Worm (Caenorhabditis elegans) whole organism, midembryonic: ENCODE data around the gene cyl-1.

Experiments used
- T22C8.4 ChIP-seq: fragments of 200-800 bp; sonication (Bioruptor generic); IDR thresholded peaks from 2 replicates; pipeline ENCODE4 v1.3.6; 2022; ENCODE audit warnings: missing genetic modification characterization, missing compliant biosample characterization
- cog-1 ChIP-seq: sonication (generic microtip); optimal IDR thresholded peaks from 2 replicates; lab custom pipeline; 2016; ENCODE audit warnings: missing genetic modification characterization, missing compliant biosample characterization
- flt-1 ChIP-seq: fragments of 200-800 bp; sonication (Bioruptor generic); IDR thresholded peaks from 2 replicates; pipeline ENCODE4 v1.3.6; 2022; ENCODE audit warnings: missing genetic modification characterization, missing compliant biosample characterization
- klf-2 ChIP-seq: fragments of 200-800 bp; sonication (Bioruptor generic); conservative IDR thresholded peaks from 2 replicates; pipeline ENCODE4 v1.3.6; 2022; ENCODE audit warnings: missing genetic modification reagents, missing genetic modification characterization, missing compliant biosample characterization
- med-1 ChIP-seq: sonication (generic microtip); optimal IDR thresholded peaks from 2 replicates; lab custom pipeline; 2017; ENCODE audit warnings: missing genetic modification characterization, mild to moderate bottlenecking, missing compliant biosample characterization, antibody characterized with exemption, missing genetic modification reagents; ENCODE audit not compliant: insufficient read depth
- ref-1 ChIP-seq: fragments of 200-800 bp; sonication (Bioruptor generic); conservative IDR thresholded peaks from 2 replicates; pipeline ENCODE4 v1.3.6; 2022; ENCODE audit warnings: missing genetic modification reagents, missing genetic modification characterization, missing compliant biosample characterization
- tab-1 ChIP-seq: fragments of 200-800 bp; sonication (Bioruptor generic); IDR thresholded peaks from 2 replicates; pipeline ENCODE4 v1.3.6; 2022; ENCODE audit warnings: missing genetic modification characterization, missing compliant biosample characterization
- ztf-23 ChIP-seq: fragments of 200-800 bp; sonication (Bioruptor generic); IDR thresholded peaks from 2 replicates; pipeline ENCODE4 v1.3.6; 2022; ENCODE audit warnings: missing genetic modification reagents, missing genetic modification characterization, missing compliant biosample characterization
- ztf-29 ChIP-seq: fragments of 200-800 bp; sonication (Bioruptor generic); IDR thresholded peaks from 2 replicates; pipeline ENCODE4 v1.3.6; 2022; ENCODE audit warnings: missing genetic modification reagents, missing genetic modification characterization, missing compliant biosample characterization

Gene cyl-1

ce11 chrV:11993706-11994345, at the start of gene cyl-1, which contains the start of gene C52E4.7:
Gene cyl-1 (minus strand): TSS chrV:11993723.
Gene C52E4.7 (plus strand): TSS chrV:11994295.
- TF ChIP-seq flt-1 (GFP tag; lab: Robert Waterston, UW) = no peak
- no peak for TF ChIP-seq T22C8.4
- no peak for TF ChIP-seq ref-1 (GFP tag; lab: Robert Waterston, UW)
- no peak for TF ChIP-seq ztf-23 (GFP tag; lab: Robert Waterston, UW)
- no peak for TF ChIP-seq med-1 (GFP tag; lab: Kevin White, UChicago)
- no peak for TF ChIP-seq tab-1 (GFP tag; lab: Robert Waterston, UW)
- TF ChIP-seq ztf-29 = no peak
- TF ChIP-seq klf-2 (GFP tag; lab: Robert Waterston, UW) = no peak
- no peak for TF ChIP-seq cog-1 (tag; lab: Kevin White, UChicago)

- TF ChIP-seq ref-1 (GFP tag; lab: Robert Waterston, UW) = no peak
- peak; percentile 53 for TF ChIP-seq cog-1 (tag; lab: Kevin White, UChicago)
Measured at ce11 chrV:12040823-12041606, 47.5 kb upstream of the cyl-1 start, which contains the start of the genes kup-1 and F10C2.4. Gene kup-1 (minus strand): TSS chrV:12040873. Gene F10C2.4 (plus strand): TSS chrV:12041556.

- no peak for TF ChIP-seq med-1 (GFP tag; lab: Kevin White, UChicago)
- no peak for TF ChIP-seq T22C8.4
- TF ChIP-seq cog-1 (tag; lab: Kevin White, UChicago) = no peak
- no peak for TF ChIP-seq flt-1 (GFP tag; lab: Robert Waterston, UW)
- TF ChIP-seq tab-1 (GFP tag; lab: Robert Waterston, UW) = no peak
- TF ChIP-seq ztf-23 (GFP tag; lab: Robert Waterston, UW) = no peak
- TF ChIP-seq ztf-29 = no peak
- TF ChIP-seq klf-2 (GFP tag; lab: Robert Waterston, UW) = no peak
- no peak for TF ChIP-seq ref-1 (GFP tag; lab: Robert Waterston, UW)
Measured at ce11 chrV:12039755-12040154, 46.2 kb upstream of the cyl-1 start.

- TF ChIP-seq flt-1 (GFP tag; lab: Robert Waterston, UW) (0 out of 2 replicates have a peak, but pooled peaks have one; percentile 36), cog-1 (tag; lab: Kevin White, UChicago) (no peak), T22C8.4 (no peak), med-1 (GFP tag; lab: Kevin White, UChicago) (no peak), ztf-23 (GFP tag; lab: Robert Waterston, UW) (peak; percentile 67; the same call in 1 of the 2 replicates), ztf-29 (no peak), klf-2 (GFP tag; lab: Robert Waterston, UW) (no peak), tab-1 (GFP tag; lab: Robert Waterston, UW) (no peak; the same call in 1 of the 2 replicates), ref-1 (GFP tag; lab: Robert Waterston, UW) (0 out of 2 replicates have a peak, but pooled peaks have one; percentile 8)
Measured at ce11 chrV:12038783-12039182, 45.3 kb upstream of the cyl-1 start.

- TF ChIP-seq ztf-29 (no peak), klf-2 (GFP tag; lab: Robert Waterston, UW) (no peak), tab-1 (GFP tag; lab: Robert Waterston, UW) (no peak), cog-1 (tag; lab: Kevin White, UChicago) (no peak), ztf-23 (GFP tag; lab: Robert Waterston, UW) (no peak), T22C8.4 (no peak), ref-1 (GFP tag; lab: Robert Waterston, UW) (no peak), med-1 (GFP tag; lab: Kevin White, UChicago) (no peak), flt-1 (GFP tag; lab: Robert Waterston, UW) (no peak)
Measured at ce11 chrV:12038317-12038716, 44.8 kb upstream of the cyl-1 start.

- no peak for TF ChIP-seq med-1 (GFP tag; lab: Kevin White, UChicago)
- TF ChIP-seq T22C8.4 = no peak
- TF ChIP-seq tab-1 (GFP tag; lab: Robert Waterston, UW) = no peak
- TF ChIP-seq ztf-23 (GFP tag; lab: Robert Waterston, UW) = no peak
- TF ChIP-seq klf-2 (GFP tag; lab: Robert Waterston, UW) = no peak
- TF ChIP-seq ref-1 (GFP tag; lab: Robert Waterston, UW) = no peak
- no peak for TF ChIP-seq ztf-29
- no peak for TF ChIP-seq cog-1 (tag; lab: Kevin White, UChicago)
- TF ChIP-seq flt-1 (GFP tag; lab: Robert Waterston, UW) = no peak
Measured at ce11 chrV:12037889-12038288, 44.4 kb upstream of the cyl-1 start.

- no peak for TF ChIP-seq ztf-29
- no peak for TF ChIP-seq klf-2 (GFP tag; lab: Robert Waterston, UW)
- no peak for TF ChIP-seq ztf-23 (GFP tag; lab: Robert Waterston, UW)
- TF ChIP-seq flt-1 (GFP tag; lab: Robert Waterston, UW) = no peak
- TF ChIP-seq med-1 (GFP tag; lab: Kevin White, UChicago) = no peak
- TF ChIP-seq T22C8.4 = no peak
- no peak for TF ChIP-seq cog-1 (tag; lab: Kevin White, UChicago)
Measured at ce11 chrV:12036129-12036528, 42.6 kb upstream of the cyl-1 start.

- no peak for TF ChIP-seq klf-2 (GFP tag; lab: Robert Waterston, UW)
- no peak for TF ChIP-seq med-1 (GFP tag; lab: Kevin White, UChicago)
- TF ChIP-seq tab-1 (GFP tag; lab: Robert Waterston, UW) = no peak
- TF ChIP-seq flt-1 (GFP tag; lab: Robert Waterston, UW) = no peak
- no peak for TF ChIP-seq cog-1 (tag; lab: Kevin White, UChicago)
Measured at ce11 chrV:12033841-12034240, 40.3 kb upstream of the cyl-1 start.

ce11 chrV:12032060-12032459, 38.5 kb upstream of the cyl-1 start, which contains the start of gene pkc-1:
Gene pkc-1 (minus strand): TSS chrV:12032160.
- TF ChIP-seq ztf-29 (no peak), T22C8.4 (no peak), ref-1 (GFP tag; lab: Robert Waterston, UW) (no peak), tab-1 (GFP tag; lab: Robert Waterston, UW) (no peak), klf-2 (GFP tag; lab: Robert Waterston, UW) (no peak), cog-1 (tag; lab: Kevin White, UChicago) (no peak)
